Worm (Caenorhabditis elegans): ENCODE measurements around the gene EGAP1.1.

- no peak for TF ChIP-seq ceh-91 (GFP tag; IDR thresholded peaks at IDR 0.05)
- no peak for TF ChIP-seq Y53G8AR.9 (GFP tag; conservative IDR thresholded peaks at IDR 0.05)
- TF ChIP-seq nhr-90 (tag; optimal IDR thresholded peaks at IDR 0.05): no peak
- TF ChIP-seq F49E8.2 (tag; optimal IDR thresholded peaks at IDR 0.05; ENCODE audit: insufficient read depth): no peak
- no peak for TF ChIP-seq B0035.1 (tag; optimal IDR thresholded peaks at IDR 0.05)
- no peak for TF ChIP-seq sea-2 (GFP tag; IDR thresholded peaks at IDR 0.05)
- no peak for TF ChIP-seq fkh-3 (tag; optimal IDR thresholded peaks at IDR 0.05)
These were observed 48.3 kb upstream of the EGAP1.1 start, which contains the start of gene T04C9.3 for ce11 chrIII:5985340-5985739.
